Worm (Caenorhabditis elegans) whole organism, L2 larva: ENCODE data around the gene Y66A7A.9.

Experiments used
- ceh-82 ChIP-seq: fragments of 150-350 bp; optimal IDR thresholded peaks from 2 replicates; lab custom pipeline; 2014; ENCODE audit warnings: missing biosample characterization, missing genetic modification characterization
- gmeb-1 ChIP-seq: fragments of 150-350 bp; optimal IDR thresholded peaks from 2 replicates; lab custom pipeline; 2014; ENCODE audit warnings: missing biosample characterization, missing genetic modification characterization
- nhr-11 ChIP-seq: fragments of 150-350 bp; optimal IDR thresholded peaks from 2 replicates; lab custom pipeline; 2014; ENCODE audit warnings: missing biosample characterization, missing genetic modification characterization
- unc-39 ChIP-seq: fragments of 150-350 bp; optimal IDR thresholded peaks from 2 replicates; lab custom pipeline; 2014; ENCODE audit warnings: missing biosample characterization, missing genetic modification characterization

ce11 chrIII:11627631-11628030 lies 15.4 kb upstream of the Y66A7A.9 start:
- no peak for TF ChIP-seq nhr-11 (tag; lab: Kevin White, UChicago)
- no peak for TF ChIP-seq gmeb-1 (tag; lab: Kevin White, UChicago)
- no peak for TF ChIP-seq ceh-82 (tag; lab: Kevin White, UChicago)
- no peak for TF ChIP-seq unc-39 (tag; lab: Kevin White, UChicago)
